Worm (Caenorhabditis elegans): ENCODE measurements around the gene T09F3.7.

T09F3.7 gene

ce11 chrII:10369547-10370028 is 21.4 kb upstream of the T09F3.7 start, which contains the start of gene ceh-58:
Gene ceh-58 (minus strand): TSS chrII:10369597.
- TF ChIP-seq sem-4 (tag; optimal IDR thresholded peaks at IDR 0.05), result no peak
- TF ChIP-seq ceh-82 (tag; optimal IDR thresholded peaks at IDR 0.05), result no peak
- peak in 1 of 2 experiments; percentile 0 for TF ChIP-seq lsy-2 (tag; optimal IDR thresholded peaks at IDR 0.05)

DNA sequence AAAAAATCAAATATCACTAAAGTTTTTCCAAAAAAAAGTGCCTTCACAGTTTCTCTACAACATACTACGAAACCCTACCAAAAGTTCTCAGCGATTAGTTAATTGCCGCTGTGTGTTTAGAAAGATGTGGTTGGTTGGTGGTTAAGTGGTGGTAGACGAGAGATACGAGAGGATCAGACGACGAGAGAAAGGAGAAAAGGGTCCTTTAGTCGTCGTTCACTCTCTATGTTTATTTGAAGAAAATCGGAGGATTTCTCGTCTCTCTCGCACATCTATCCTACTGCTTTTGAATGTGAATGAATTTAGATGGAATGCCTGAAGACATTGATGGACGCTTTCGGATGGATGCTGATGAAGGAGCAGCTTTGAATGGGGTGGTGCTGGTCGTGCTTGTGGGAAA is 20.1 kb upstream of the T09F3.7 start:
- TF ChIP-seq C34F6.9 (tag; optimal IDR thresholded peaks at IDR 0.05) (peak; percentile 41), nhr-129 (tag; optimal IDR thresholded peaks at IDR 0.05) (peak; percentile 18), nhr-237 (tag; optimal IDR thresholded peaks at IDR 0.05) (no peak), aly-2 (tag; optimal IDR thresholded peaks at IDR 0.05) (no peak), dmd-4 (tag; optimal IDR thresholded peaks at IDR 0.05) (no peak), nhr-25 (tag; optimal IDR thresholded peaks at IDR 0.05) (no peak), crh-2 (tag; optimal IDR thresholded peaks at IDR 0.05) (no peak), nhr-6 (tag; optimal IDR thresholded peaks at IDR 0.05) (no peak), sem-4 (tag; optimal IDR thresholded peaks at IDR 0.05) (peak; percentile 11), sma-3 (GFP tag; optimal IDR thresholded peaks at IDR 0.05) (no peak), nhr-11 (tag; optimal IDR thresholded peaks at IDR 0.05) (no peak), nhr-23 (tag; optimal IDR thresholded peaks at IDR 0.05) (no peak), egl-27 (tag; optimal IDR thresholded peaks at IDR 0.05) (no peak), fos-1 (tag; optimal IDR thresholded peaks at IDR 0.05) (no peak), unc-39 (tag; optimal IDR thresholded peaks at IDR 0.05) (no peak), skn-1 (tag; optimal IDR thresholded peaks at IDR 0.05) (no peak), sma-9 (GFP tag; optimal IDR thresholded peaks at IDR 0.05) (no peak), sma-9 (tag; optimal IDR thresholded peaks at IDR 0.05) (no peak), unc-62 (GFP tag; optimal IDR thresholded peaks at IDR 0.05) (no peak), unc-55 (GFP tag; optimal IDR thresholded peaks at IDR 0.05) (peak; percentile 43), gmeb-1 (tag; optimal IDR thresholded peaks at IDR 0.05) (no peak), nhr-21 (tag; optimal IDR thresholded peaks at IDR 0.05) (no peak), lsy-2 (tag; optimal IDR thresholded peaks at IDR 0.05) (peak in 1 of 2 experiments; percentile 31), R02D3.7 (tag; optimal IDR thresholded peaks at IDR 0.05) (no peak), lin-13 (GFP tag; optimal IDR thresholded peaks at IDR 0.05) (no peak), elt-1 (tag; optimal IDR thresholded peaks at IDR 0.05) (no peak), F13H6.1 (tag; optimal IDR thresholded peaks at IDR 0.05) (no peak), mdl-1 (tag; optimal IDR thresholded peaks at IDR 0.05) (no peak), nhr-77 (tag; optimal IDR thresholded peaks at IDR 0.05) (no peak)

ce11 chrII:10373016-10373415 is 18.0 kb upstream of the T09F3.7 start:
- TF ChIP-seq alr-1 (tag; optimal IDR thresholded peaks at IDR 0.05), result no peak
- no peak for TF ChIP-seq mdl-1 (tag; optimal IDR thresholded peaks at IDR 0.05)
- no peak for TF ChIP-seq nhr-12 (tag; optimal IDR thresholded peaks at IDR 0.05)
- no peak for TF ChIP-seq aly-2 (tag; optimal IDR thresholded peaks at IDR 0.05)
- TF ChIP-seq nhr-129 (tag; optimal IDR thresholded peaks at IDR 0.05), result no peak
- TF ChIP-seq fos-1 (tag; optimal IDR thresholded peaks at IDR 0.05), result peak; percentile 14
- TF ChIP-seq mbf-1 (tag; optimal IDR thresholded peaks at IDR 0.05), result no peak
- peak; percentile 11 for TF ChIP-seq skn-1 (tag; optimal IDR thresholded peaks at IDR 0.05)

DNA sequence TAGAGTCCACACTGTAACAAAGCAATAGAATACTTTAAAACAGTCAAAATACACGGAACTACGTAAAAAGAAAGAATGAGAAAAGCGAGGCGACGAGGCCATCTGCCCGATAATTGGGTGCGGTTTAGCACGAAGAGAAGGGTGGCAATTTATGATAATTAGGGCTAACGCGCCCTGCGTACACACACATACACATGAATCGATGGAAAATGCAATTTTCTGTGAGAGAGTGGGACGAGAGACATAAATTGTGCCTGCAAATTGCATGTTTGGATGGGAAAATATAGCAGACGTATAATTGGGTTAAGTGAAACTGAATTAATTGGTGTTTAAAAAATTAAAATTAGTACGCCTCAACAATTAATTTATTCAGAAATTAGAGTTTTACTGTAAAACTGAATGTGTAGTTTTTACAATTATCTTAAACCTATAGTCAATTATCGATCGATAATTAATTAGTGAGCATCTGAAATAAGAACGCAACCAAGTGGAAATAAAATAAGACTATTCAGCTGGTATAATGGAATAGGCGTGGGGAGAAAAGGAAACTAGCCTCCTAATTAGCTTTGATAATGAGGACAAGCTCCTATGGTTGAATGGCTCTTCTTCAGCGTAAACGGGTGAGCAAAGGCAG is 17.3 kb upstream of the T09F3.7 start:
- TF ChIP-seq R02D3.7 (tag; optimal IDR thresholded peaks at IDR 0.05), result no peak
- peak; percentile 32 for TF ChIP-seq C34F6.9 (tag; optimal IDR thresholded peaks at IDR 0.05)
- TF ChIP-seq nhr-25 (tag; optimal IDR thresholded peaks at IDR 0.05), result peak; percentile 60
- TF ChIP-seq lsy-2 (tag; optimal IDR thresholded peaks at IDR 0.05), result peak in 1 of 2 experiments; percentile 5
- TF ChIP-seq sem-4 (tag; optimal IDR thresholded peaks at IDR 0.05), result peak; percentile 58

DNA sequence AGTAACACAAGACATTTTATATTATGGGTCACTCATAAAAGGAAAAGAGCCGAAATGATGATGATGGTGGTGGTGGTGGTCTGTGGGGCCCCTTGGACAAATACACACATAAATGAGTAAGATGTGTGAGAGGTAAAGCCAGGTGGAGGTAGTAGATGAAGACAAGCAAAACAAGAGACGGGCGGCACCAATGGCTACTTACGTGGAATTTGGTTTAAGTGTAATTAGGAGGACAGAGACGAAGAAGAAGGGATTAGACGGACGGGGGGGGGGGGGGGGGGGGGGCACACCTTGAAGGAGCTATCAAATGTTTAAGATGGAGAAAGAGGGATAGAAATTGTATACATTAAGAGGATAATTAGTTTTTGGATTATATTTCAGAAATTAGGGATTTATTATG is 16.2 kb upstream of the T09F3.7 start:
- TF ChIP-seq nhr-25 (tag; optimal IDR thresholded peaks at IDR 0.05) (no peak), skn-1 (tag; optimal IDR thresholded peaks at IDR 0.05) (no peak)

DNA sequence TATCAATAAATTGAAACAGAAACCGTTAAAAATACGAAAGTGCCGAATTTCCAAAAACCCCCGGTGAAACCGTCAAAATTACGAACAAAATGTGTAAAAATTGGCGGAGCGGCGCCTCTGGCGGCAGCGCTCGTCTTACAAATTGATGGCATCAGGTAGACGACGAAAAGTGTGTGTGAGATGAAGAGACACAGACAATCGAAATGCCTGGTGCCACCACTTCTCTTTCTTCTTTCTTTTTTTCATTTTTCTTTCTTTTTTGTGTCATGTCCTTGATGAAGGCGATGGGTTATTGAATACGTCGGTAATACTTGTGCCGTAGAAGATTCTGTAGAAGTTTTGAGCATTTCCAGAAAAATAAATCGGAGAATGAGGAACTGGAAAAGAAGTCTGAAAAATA is 13.1 kb upstream of the T09F3.7 start:
- TF ChIP-seq lsy-2 (tag; optimal IDR thresholded peaks at IDR 0.05) (peak in 1 of 2 experiments; percentile 17), ama-1 (optimal IDR thresholded peaks at IDR 0.05) (no peak), crh-2 (tag; optimal IDR thresholded peaks at IDR 0.05) (no peak)
